Worm (Caenorhabditis elegans): ENCODE measurements around the gene best-3.

DNA sequence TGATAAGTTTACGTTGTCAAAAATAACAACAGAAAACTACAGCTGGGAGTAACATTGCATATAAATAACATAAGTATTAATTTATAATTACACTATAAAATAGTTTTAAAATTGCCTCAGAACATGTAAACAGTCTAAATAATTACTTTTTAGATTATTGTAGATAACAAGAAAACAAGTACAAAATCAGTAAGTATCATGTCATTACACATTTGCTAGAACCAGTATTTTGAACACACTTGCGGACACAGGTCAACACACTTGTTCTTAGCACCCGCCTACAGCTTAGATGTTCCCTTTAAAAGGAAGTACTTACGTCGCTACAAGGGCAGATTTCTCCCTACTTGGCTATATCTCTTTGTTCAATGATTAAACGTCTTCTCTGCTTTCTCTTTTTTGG, 21.1 kb downstream of the best-3 start, which contains the start of gene F23F1.2:
- TF ChIP-seq nhr-43 (tag; optimal IDR thresholded peaks at IDR 0.05; ENCODE audit: poor library complexity, severe bottlenecking), result no peak
- no peak for TF ChIP-seq ceh-9 (tag; optimal IDR thresholded peaks at IDR 0.05)
- no peak for TF ChIP-seq unc-39 (tag; optimal IDR thresholded peaks at IDR 0.05)
- no peak for TF ChIP-seq tbx-2 (tag; optimal IDR thresholded peaks at IDR 0.05)
- TF ChIP-seq nhr-28 (tag; optimal IDR thresholded peaks at IDR 0.05), result no peak
- no peak for TF ChIP-seq ama-1 (optimal IDR thresholded peaks at IDR 0.05)
- no peak for TF ChIP-seq ZK546.5 (tag; optimal IDR thresholded peaks at IDR 0.05)
- TF ChIP-seq ceh-82 (tag; optimal IDR thresholded peaks at IDR 0.05), result no peak
- no peak for TF ChIP-seq nhr-12 (tag; optimal IDR thresholded peaks at IDR 0.05)
- no peak for TF ChIP-seq lin-39 (tag; optimal IDR thresholded peaks at IDR 0.05)
